Worm (Caenorhabditis elegans) whole organism, L3 larva: Measurements from ENCODE around the gene vps-53.

Experiments
- aly-2 ChIP-seq: fragments of 150-350 bp; optimal IDR thresholded peaks from 2 replicates; lab custom pipeline; 2014; ENCODE audit warnings: missing biosample characterization, missing genetic modification characterization
- ama-1 ChIP-seq: fragments of 150-350 bp; optimal IDR thresholded peaks from 2 replicates; lab custom pipeline; 2018
- ceh-16 ChIP-seq: sonication (generic microtip); optimal IDR thresholded peaks from 2 replicates; lab custom pipeline; 2017; ENCODE audit warnings: missing biosample characterization, missing genetic modification characterization
- elt-3 ChIP-seq, 3 experiments: fragments of 150-350 bp in 1 of 3; sonication (generic microtip) in 2 of 3; optimal IDR thresholded peaks; 2 replicates in 2 of 3; 4 replicates in 1 of 3; lab custom pipeline; 2014 to 2017; ENCODE audit warnings: missing biosample characterization in 3 of 3, missing genetic modification characterization in 3 of 3
- nfya-1 ChIP-seq: sonication (generic microtip); optimal IDR thresholded peaks from 2 replicates; lab custom pipeline; 2017; ENCODE audit warnings: missing genetic modification characterization, mild to moderate bottlenecking, missing compliant biosample characterization, antibody characterized with exemption, moderate library complexity; ENCODE audit not compliant: insufficient read depth
- nhr-11 ChIP-seq: fragments of 150-350 bp; optimal IDR thresholded peaks from 2 replicates; lab custom pipeline; 2014; ENCODE audit warnings: missing biosample characterization, missing genetic modification characterization
- nhr-23 ChIP-seq: fragments of 150-350 bp; optimal IDR thresholded peaks from 2 replicates; lab custom pipeline; 2014; ENCODE audit warnings: missing biosample characterization, missing genetic modification reagents, missing genetic modification characterization
- nhr-77 ChIP-seq: fragments of 150-350 bp; optimal IDR thresholded peaks from 2 replicates; lab custom pipeline; 2014; ENCODE audit warnings: missing biosample characterization, missing genetic modification characterization
- pqm-1 ChIP-seq: fragments of 150-350 bp; optimal IDR thresholded peaks from 2 replicates; lab custom pipeline; 2017; ENCODE audit warnings: missing biosample characterization, missing genetic modification characterization, inconsistent platforms
- unc-39 ChIP-seq: sonication (generic microtip); optimal IDR thresholded peaks from 4 replicates; lab custom pipeline; 2017; ENCODE audit warnings: missing biosample characterization, missing genetic modification characterization
- zag-1 ChIP-seq: fragments of 150-350 bp; optimal IDR thresholded peaks from 2 replicates; lab custom pipeline; 2014; ENCODE audit warnings: missing biosample characterization, missing genetic modification characterization

DNA sequence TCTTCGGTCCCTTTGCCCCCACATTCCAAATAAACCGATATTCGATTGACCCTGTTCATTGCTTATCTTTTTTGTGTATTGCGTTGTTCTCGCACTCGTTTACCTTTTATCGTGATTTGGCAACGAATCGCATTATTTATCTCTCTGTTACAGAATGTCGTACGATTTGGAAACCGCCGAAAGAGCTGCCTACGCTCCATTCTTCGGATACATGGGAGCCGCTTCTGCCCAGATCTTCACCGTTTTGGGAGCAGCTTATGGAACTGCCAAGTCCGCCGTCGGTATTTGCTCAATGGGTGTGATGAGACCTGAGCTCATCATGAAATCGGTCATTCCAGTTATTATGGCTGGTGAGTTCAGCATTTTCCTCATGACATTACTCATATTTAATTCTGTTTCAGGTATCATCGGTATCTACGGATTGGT, 24.7 kb upstream of the vps-53 start, which contains the start of gene vha-2:
- TF ChIP-seq unc-39 (tag; lab: Kevin White, UChicago), result no peak
- TF ChIP-seq aly-2 (tag; lab: Kevin White, UChicago), result no peak
- no peak for TF ChIP-seq nhr-11 (tag; lab: Kevin White, UChicago)
- no peak for TF ChIP-seq ceh-16 (tag; lab: Kevin White, UChicago)
- TF ChIP-seq ama-1, result peak; percentile 75
- no peak for TF ChIP-seq pqm-1
- TF ChIP-seq nhr-23 (tag; lab: Kevin White, UChicago), result no peak
- TF ChIP-seq nfya-1 (tag; lab: Kevin White, UChicago), result no peak
- TF ChIP-seq nhr-77 (tag; lab: Kevin White, UChicago), result no peak
- TF ChIP-seq elt-3 (tag; optimal IDR thresholded peaks at IDR 0.05; lab: Kevin White, UChicago), result no peak
- TF ChIP-seq zag-1, result no peak
